Worm (Caenorhabditis elegans): ENCODE measurements around the gene C06A1.6.

C06A1.6 gene

ce11 chrII:10559671-10560184 is 4.8 kb downstream of the C06A1.6 start:
- TF ChIP-seq ceh-28 (tag; optimal IDR thresholded peaks at IDR 0.05) (no peak), aly-2 (tag; optimal IDR thresholded peaks at IDR 0.05) (no peak), mdl-1 (tag; optimal IDR thresholded peaks at IDR 0.05) (no peak), egl-27 (tag; optimal IDR thresholded peaks at IDR 0.05) (no peak), nhr-237 (tag; optimal IDR thresholded peaks at IDR 0.05) (no peak), ceh-82 (tag; optimal IDR thresholded peaks at IDR 0.05) (no peak), ceh-16 (tag; optimal IDR thresholded peaks at IDR 0.05) (no peak), pha-4 (tag; optimal IDR thresholded peaks at IDR 0.05) (peak; percentile 21), lsy-12 (tag; optimal IDR thresholded peaks at IDR 0.05) (no peak), nhr-77 (tag; optimal IDR thresholded peaks at IDR 0.05) (no peak), nhr-11 (tag; optimal IDR thresholded peaks at IDR 0.05) (no peak), pqm-1 (tag; optimal IDR thresholded peaks at IDR 0.05) (peak; percentile 65), nhr-25 (tag; optimal IDR thresholded peaks at IDR 0.05) (no peak), unc-62 (GFP tag; optimal IDR thresholded peaks at IDR 0.05) (no peak), nhr-28 (tag; optimal IDR thresholded peaks at IDR 0.05) (no peak), elt-1 (tag; optimal IDR thresholded peaks at IDR 0.05) (peak; percentile 0), nhr-23 (tag; optimal IDR thresholded peaks at IDR 0.05) (peak; percentile 14), R02D3.7 (tag; optimal IDR thresholded peaks at IDR 0.05) (no peak), nhr-43 (tag; optimal IDR thresholded peaks at IDR 0.05; ENCODE audit: poor library complexity, severe bottlenecking) (peak; percentile 40), eor-1 (tag; optimal IDR thresholded peaks at IDR 0.05) (no peak), mml-1 (tag; optimal IDR thresholded peaks at IDR 0.05) (no peak), snpc-4 (tag; optimal IDR thresholded peaks at IDR 0.05) (no peak), elt-2 (tag; optimal IDR thresholded peaks at IDR 0.05) (peak; percentile 71), elt-3 (tag; optimal IDR thresholded peaks at IDR 0.05) (no peak), daf-12 (tag; optimal IDR thresholded peaks at IDR 0.05) (no peak), ama-1 (optimal IDR thresholded peaks at IDR 0.05) (peak; percentile 68)

- TF ChIP-seq lsy-12 (tag; optimal IDR thresholded peaks at IDR 0.05) (peak; percentile 57), jun-1 (tag; optimal IDR thresholded peaks at IDR 0.05) (peak; percentile 24), elt-3 (tag; optimal IDR thresholded peaks at IDR 0.05) (no peak), elt-1 (tag; optimal IDR thresholded peaks at IDR 0.05) (peak; percentile 70), fkh-10 (GFP tag; optimal IDR thresholded peaks at IDR 0.05) (no peak), nhr-67 (tag; optimal IDR thresholded peaks at IDR 0.05) (no peak), fos-1 (tag; optimal IDR thresholded peaks at IDR 0.05) (no peak), nhr-25 (tag; optimal IDR thresholded peaks at IDR 0.05) (peak; percentile 82), ceh-9 (tag; optimal IDR thresholded peaks at IDR 0.05) (no peak), zag-1 (tag; optimal IDR thresholded peaks at IDR 0.05) (no peak), mdl-1 (tag; optimal IDR thresholded peaks at IDR 0.05) (peak; percentile 39), ama-1 (optimal IDR thresholded peaks at IDR 0.05) (peak; percentile 55), lin-39 (tag; optimal IDR thresholded peaks at IDR 0.05) (peak; percentile 66), nhr-11 (tag; optimal IDR thresholded peaks at IDR 0.05) (no peak), lin-15B (tag; optimal IDR thresholded peaks at IDR 0.05) (peak; percentile 67), nfya-1 (tag; optimal IDR thresholded peaks at IDR 0.05; ENCODE audit: insufficient read depth) (peak; percentile 69), fkh-2 (tag; optimal IDR thresholded peaks at IDR 0.05) (no peak), nhr-43 (tag; optimal IDR thresholded peaks at IDR 0.05; ENCODE audit: poor library complexity, severe bottlenecking) (peak; percentile 70), egl-5 (tag; optimal IDR thresholded peaks at IDR 0.05) (peak; percentile 68), nhr-28 (tag; optimal IDR thresholded peaks at IDR 0.05) (no peak), pha-4 (tag; optimal IDR thresholded peaks at IDR 0.05) (no peak), ceh-16 (tag; optimal IDR thresholded peaks at IDR 0.05) (no peak), daf-12 (tag; optimal IDR thresholded peaks at IDR 0.05) (no peak)
Observed at ce11 chrII:10558962-10559415, 5.5 kb downstream of the C06A1.6 start.

- TF ChIP-seq elt-2 (tag; optimal IDR thresholded peaks at IDR 0.05), result no peak
- TF ChIP-seq ama-1 (optimal IDR thresholded peaks at IDR 0.05), result peak; percentile 39
- TF ChIP-seq nhr-11 (tag; optimal IDR thresholded peaks at IDR 0.05), result peak; percentile 21
- peak; percentile 18 for TF ChIP-seq lin-39 (tag; optimal IDR thresholded peaks at IDR 0.05)
- no peak for TF ChIP-seq zag-1 (tag; optimal IDR thresholded peaks at IDR 0.05)
Observed at ce11 chrII:10558345-10558744, 6.1 kb downstream of the C06A1.6 start.

- TF ChIP-seq ceh-28 (tag; optimal IDR thresholded peaks at IDR 0.05), result no peak
- TF ChIP-seq nhr-25 (tag; optimal IDR thresholded peaks at IDR 0.05), result peak; percentile 93
- TF ChIP-seq egl-27 (tag; optimal IDR thresholded peaks at IDR 0.05), result no peak
- TF ChIP-seq fkh-2 (tag; optimal IDR thresholded peaks at IDR 0.05), result no peak
- no peak for TF ChIP-seq nhr-28 (tag; optimal IDR thresholded peaks at IDR 0.05)
- no peak for TF ChIP-seq nhr-67 (tag; optimal IDR thresholded peaks at IDR 0.05)
- TF ChIP-seq pqm-1 (tag; optimal IDR thresholded peaks at IDR 0.05), result peak; percentile 51
- TF ChIP-seq lsy-12 (tag; optimal IDR thresholded peaks at IDR 0.05), result peak; percentile 30
- TF ChIP-seq nhr-23 (tag; optimal IDR thresholded peaks at IDR 0.05), result peak; percentile 54
- peak; percentile 17 for TF ChIP-seq elt-1 (tag; optimal IDR thresholded peaks at IDR 0.05)
- peak; percentile 43 for TF ChIP-seq jun-1 (tag; optimal IDR thresholded peaks at IDR 0.05)
- no peak for TF ChIP-seq unc-39 (tag; optimal IDR thresholded peaks at IDR 0.05)
- peak; percentile 89 for TF ChIP-seq nhr-43 (tag; optimal IDR thresholded peaks at IDR 0.05; ENCODE audit: poor library complexity, severe bottlenecking)
- TF ChIP-seq elt-2 (tag; optimal IDR thresholded peaks at IDR 0.05), result peak; percentile 85
- TF ChIP-seq pha-4 (tag; optimal IDR thresholded peaks at IDR 0.05), result peak; percentile 61
- peak; percentile 54 for TF ChIP-seq ztf-4 (tag; optimal IDR thresholded peaks at IDR 0.05)
- no peak for TF ChIP-seq eor-1 (tag; optimal IDR thresholded peaks at IDR 0.05)
- peak in 1 of 3 experiments; percentile 49 for TF ChIP-seq elt-3 (tag; optimal IDR thresholded peaks at IDR 0.05)
Observed at ce11 chrII:10557206-10557574, 7.3 kb downstream of the C06A1.6 start.
